Fruit fly (Drosophila melanogaster) whole organism, embryonic: ENCODE results near the gene Sik2.

ENCODE experiments used
- Awh ChIP-seq: fragments of 200-800 bp; sonication (Bioruptor generic); IDR thresholded peaks from 2 replicates; pipeline ENCODE4, ENCODE4 v1.3.6; 2022; ENCODE audit warnings: missing biosample characterization, missing genetic modification characterization
- CG10462 ChIP-seq: fragments of 200-800 bp; sonication (Bioruptor generic); optimal IDR thresholded peaks from 2 replicates; lab custom pipeline; 2016; ENCODE audit warnings: missing biosample characterization, missing genetic modification characterization
- CG11085 ChIP-seq: fragments of 200-800 bp; sonication (Bioruptor generic); IDR thresholded peaks from 2 replicates; pipeline ENCODE4 v1.3.6; 2022; ENCODE audit warnings: missing biosample characterization, missing genetic modification characterization
- CG13123 ChIP-seq: fragments of 200-800 bp; sonication (Bioruptor generic); optimal IDR thresholded peaks from 2 replicates; lab custom pipeline; 2016; ENCODE audit warnings: missing biosample characterization, missing genetic modification characterization
- CG17361 ChIP-seq: fragments of 200-800 bp; sonication (Bioruptor generic); IDR thresholded peaks from 3 replicates; pipeline ENCODE4 v1.3.6; 2022; ENCODE audit warnings: missing biosample characterization, missing genetic modification characterization
- CG18476 ChIP-seq: fragments of 200-800 bp; sonication (Bioruptor generic); optimal IDR thresholded peaks from 2 replicates; lab custom pipeline; 2016; ENCODE audit warnings: missing biosample characterization, mild to moderate bottlenecking, missing genetic modification characterization
- CG18599 ChIP-seq: fragments of 200-800 bp; sonication (Bioruptor generic); optimal IDR thresholded peaks from 3 replicates; lab custom pipeline; 2017; ENCODE audit warnings: missing biosample characterization, missing genetic modification characterization, mild to moderate bottlenecking, moderate library complexity, missing genetic modification reagents
- CG2889 ChIP-seq: fragments of 200-800 bp; sonication (Bioruptor generic); IDR thresholded peaks from 3 replicates; pipeline ENCODE4 v1.3.6; 2022; ENCODE audit warnings: missing biosample characterization, missing genetic modification characterization
- CG3847 ChIP-seq: fragments of 200-800 bp; sonication (Bioruptor generic); IDR thresholded peaks from 2 replicates; pipeline ENCODE4 v1.3.6; 2022; ENCODE audit warnings: missing biosample characterization, missing genetic modification characterization
- CG4328 ChIP-seq: fragments of 200-800 bp; sonication (Bioruptor generic); optimal IDR thresholded peaks from 3 replicates; lab custom pipeline; 2017; ENCODE audit warnings: missing biosample characterization, missing genetic modification reagents, missing genetic modification characterization
- CG4360 ChIP-seq: fragments of 200-800 bp; sonication (Bioruptor generic); IDR thresholded peaks from 2 replicates; pipeline ENCODE4 v1.3.6; 2022; ENCODE audit warnings: missing biosample characterization, missing genetic modification characterization
- CG43689 ChIP-seq: fragments of 200-800 bp; sonication (Bioruptor generic); IDR thresholded peaks from 2 replicates; pipeline ENCODE4 v1.3.6; 2022; ENCODE audit warnings: missing biosample characterization, missing genetic modification characterization
- CG7556 ChIP-seq: fragments of 200-800 bp; sonication (Bioruptor generic); optimal IDR thresholded peaks from 2 replicates; lab custom pipeline; 2017; ENCODE audit warnings: missing biosample characterization, mild to moderate bottlenecking, missing genetic modification characterization
- CG7786 ChIP-seq: fragments of 200-800 bp; sonication (Bioruptor generic); optimal IDR thresholded peaks from 2 replicates; lab custom pipeline; 2016; ENCODE audit warnings: missing biosample characterization, missing genetic modification characterization
- CG8924 ChIP-seq: fragments of 200-800 bp; optimal IDR thresholded peaks from 3 replicates; lab custom pipeline; 2019; ENCODE audit warnings: missing biosample characterization, mild to moderate bottlenecking, missing genetic modification characterization, moderate library complexity
- CG8944 ChIP-seq: fragments of 200-800 bp; sonication (Bioruptor generic); optimal IDR thresholded peaks from 3 replicates; lab custom pipeline; 2016; ENCODE audit warnings: missing biosample characterization, missing genetic modification characterization
- CG9215 ChIP-seq: fragments of 200-800 bp; sonication (Bioruptor generic); IDR thresholded peaks from 2 replicates; pipeline ENCODE4 v1.3.6; 2022; ENCODE audit warnings: missing biosample characterization, missing genetic modification characterization
- CTCF ChIP-seq: fragments of 200-800 bp; sonication (Bioruptor generic); optimal IDR thresholded peaks from 2 replicates; lab custom pipeline; 2017; ENCODE audit warnings: missing biosample characterization, mild to moderate bottlenecking, missing genetic modification characterization, moderate library complexity
- Chrac-16 ChIP-seq: fragments of 200-800 bp; sonication (Bioruptor generic); optimal IDR thresholded peaks from 3 replicates; lab custom pipeline; 2016; ENCODE audit warnings: missing biosample characterization, missing genetic modification characterization
- Dref ChIP-seq: fragments of 200-800 bp; sonication (Bioruptor generic); IDR thresholded peaks from 2 replicates; pipeline ENCODE4 v1.3.6; 2022; ENCODE audit warnings: missing biosample characterization, missing genetic modification characterization
- Ets65A ChIP-seq: fragments of 200-800 bp; sonication (Bioruptor generic); peaks from one replicate; lab custom pipeline; 2016; ENCODE audit warnings: missing biosample characterization, missing genetic modification characterization
- HHEX ChIP-seq: fragments of 200-800 bp; sonication (Bioruptor generic); optimal IDR thresholded peaks from 3 replicates; lab custom pipeline; 2017; ENCODE audit warnings: missing biosample characterization, mild to moderate bottlenecking, missing genetic modification characterization, missing genetic modification reagents
- HmgZ ChIP-seq: fragments of 200-800 bp; sonication (Bioruptor generic); optimal IDR thresholded peaks from 2 replicates; lab custom pipeline; 2018; ENCODE audit warnings: missing biosample characterization, mild to moderate bottlenecking, missing genetic modification characterization
- Meics ChIP-seq: fragments of 200-800 bp; sonication (Bioruptor generic); optimal IDR thresholded peaks from 2 replicates; lab custom pipeline; 2017; ENCODE audit warnings: missing biosample characterization, mild to moderate bottlenecking, missing genetic modification characterization
- Neu2 ChIP-seq: fragments of 200-800 bp; sonication (Bioruptor generic); optimal IDR thresholded peaks from 3 replicates; lab custom pipeline; 2016; ENCODE audit warnings: missing biosample characterization, missing genetic modification characterization, borderline replicate concordance
- NfI ChIP-seq: fragments of 200-800 bp; sonication (Bioruptor generic); optimal IDR thresholded peaks from 3 replicates; lab custom pipeline; 2018; ENCODE audit warnings: missing biosample characterization, mild to moderate bottlenecking, missing genetic modification characterization, moderate library complexity
- Oaz ChIP-seq: fragments of 200-800 bp; sonication (Bioruptor generic); IDR thresholded peaks from 2 replicates; pipeline ENCODE4 v1.3.6; 2022; ENCODE audit warnings: missing biosample characterization, missing genetic modification characterization
- PHDP ChIP-seq: fragments of 200-800 bp; sonication (Bioruptor generic); optimal IDR thresholded peaks from 3 replicates; lab custom pipeline; 2018; ENCODE audit warnings: missing biosample characterization, mild to moderate bottlenecking, missing genetic modification characterization, moderate library complexity
- Scr ChIP-seq: fragments of 200-800 bp; sonication (Bioruptor generic); IDR thresholded peaks from 2 replicates; pipeline ENCODE4 v1.3.6; 2022; ENCODE audit warnings: missing biosample characterization, missing genetic modification characterization; ENCODE audit not compliant: partially characterized antibody
- Stat92E ChIP-seq, 3 experiments: fragments of >200 bp in 2 of 3; fragments of 200-800 bp in 1 of 3; sonication (Bioruptor generic) in 1 of 3; optimal IDR thresholded peaks; 2 replicates each; lab custom pipeline; 2017 to 2019; ENCODE audit warnings: missing biosample characterization in 3 of 3, missing genetic modification characterization in 3 of 3, mild to moderate bottlenecking in 1 of 3, moderate library complexity in 1 of 3
- amos ChIP-seq: fragments of 200-800 bp; sonication (Bioruptor generic); IDR thresholded peaks from 2 replicates; pipeline ENCODE4 v1.3.6; 2022; ENCODE audit warnings: missing biosample characterization, missing genetic modification characterization; ENCODE audit not compliant: partially characterized antibody
- bcd ChIP-seq: fragments of 200-800 bp; sonication (Bioruptor generic); optimal IDR thresholded peaks from 2 replicates; lab custom pipeline; 2017; ENCODE audit warnings: missing biosample characterization, mild to moderate bottlenecking, missing genetic modification characterization
- cad ChIP-seq: fragments of >200 bp; optimal IDR thresholded peaks from 2 replicates; lab custom pipeline; 2017; ENCODE audit warnings: missing biosample characterization, missing genetic modification characterization
- caup ChIP-seq: fragments of 200-800 bp; sonication (Bioruptor generic); optimal IDR thresholded peaks from 3 replicates; lab custom pipeline; 2017; ENCODE audit warnings: missing biosample characterization, mild to moderate bottlenecking, missing genetic modification characterization, moderate library complexity; ENCODE audit not compliant: severe bottlenecking
- da ChIP-seq: fragments of 200-800 bp; sonication (Bioruptor generic); optimal IDR thresholded peaks from 2 replicates; lab custom pipeline; 2016; ENCODE audit warnings: missing biosample characterization, missing genetic modification characterization
- dm ChIP-seq: fragments of 200-800 bp; sonication (Bioruptor generic); optimal IDR thresholded peaks from 3 replicates; lab custom pipeline; 2016; ENCODE audit warnings: missing biosample characterization, missing genetic modification characterization
- ems ChIP-seq: fragments of 200-800 bp; sonication (Bioruptor generic); optimal IDR thresholded peaks from 3 replicates; lab custom pipeline; 2016; ENCODE audit warnings: missing biosample characterization, missing genetic modification characterization
- fd3F ChIP-seq: fragments of 200-800 bp; sonication (Bioruptor generic); optimal IDR thresholded peaks from 2 replicates; lab custom pipeline; 2018; ENCODE audit warnings: missing biosample characterization, mild to moderate bottlenecking, missing genetic modification characterization, moderate library complexity
- fd96Cb ChIP-seq: fragments of 200-800 bp; sonication (Bioruptor generic); optimal IDR thresholded peaks from 2 replicates; lab custom pipeline; 2018; ENCODE audit warnings: missing biosample characterization, mild to moderate bottlenecking, missing genetic modification characterization, moderate library complexity
- lilli ChIP-seq: fragments of 200-800 bp; sonication (Bioruptor generic); optimal IDR thresholded peaks from 3 replicates; lab custom pipeline; 2016; ENCODE audit warnings: missing biosample characterization, missing genetic modification characterization
- nerfin-2 ChIP-seq: fragments of 200-800 bp; sonication (Bioruptor generic); IDR thresholded peaks from 2 replicates; pipeline ENCODE4 v1.3.6; 2022; ENCODE audit warnings: missing biosample characterization, missing genetic modification characterization; ENCODE audit not compliant: partially characterized antibody
- oc ChIP-seq: fragments of 200-800 bp; sonication (Bioruptor generic); optimal IDR thresholded peaks from 2 replicates; lab custom pipeline; 2018; ENCODE audit warnings: missing biosample characterization, mild to moderate bottlenecking, missing genetic modification characterization, moderate library complexity
- p53 ChIP-seq: fragments of 200-800 bp; sonication (Bioruptor generic); optimal IDR thresholded peaks from 2 replicates; lab custom pipeline; 2016; ENCODE audit warnings: missing biosample characterization, missing genetic modification characterization
- pita ChIP-seq: fragments of 200-800 bp; sonication (Bioruptor generic); optimal IDR thresholded peaks from 2 replicates; lab custom pipeline; 2017; ENCODE audit warnings: missing biosample characterization, mild to moderate bottlenecking, missing genetic modification characterization
- pnt ChIP-seq: fragments of 200-800 bp; sonication (Bioruptor generic); optimal IDR thresholded peaks from 3 replicates; lab custom pipeline; 2016; ENCODE audit warnings: missing biosample characterization, missing genetic modification characterization
- stwl ChIP-seq: fragments of 200-800 bp; sonication (Bioruptor generic); optimal IDR thresholded peaks from 3 replicates; lab custom pipeline; 2018; ENCODE audit warnings: missing biosample characterization, mild to moderate bottlenecking, missing genetic modification characterization, moderate library complexity
- tll ChIP-seq, 2 experiments: fragments of 200-800 bp in 1 of 2; fragments of >200 bp in 1 of 2; sonication (Bioruptor generic) in 1 of 2; optimal IDR thresholded peaks; 2 replicates each; lab custom pipeline; 2017 to 2019; ENCODE audit warnings: missing biosample characterization in 2 of 2, missing genetic modification characterization in 2 of 2, mild to moderate bottlenecking in 1 of 2, moderate library complexity in 1 of 2
- toy ChIP-seq: fragments of 200-800 bp; sonication (Bioruptor generic); IDR thresholded peaks from 2 replicates; pipeline ENCODE4 v1.3.6; 2022; ENCODE audit warnings: missing biosample characterization, missing genetic modification characterization
- tup ChIP-seq: fragments of 200-800 bp; sonication (Bioruptor generic); optimal IDR thresholded peaks from 2 replicates; lab custom pipeline; 2016; ENCODE audit warnings: missing biosample characterization, mild to moderate bottlenecking, missing genetic modification characterization, moderate library complexity

Gene Sik2

DNA sequence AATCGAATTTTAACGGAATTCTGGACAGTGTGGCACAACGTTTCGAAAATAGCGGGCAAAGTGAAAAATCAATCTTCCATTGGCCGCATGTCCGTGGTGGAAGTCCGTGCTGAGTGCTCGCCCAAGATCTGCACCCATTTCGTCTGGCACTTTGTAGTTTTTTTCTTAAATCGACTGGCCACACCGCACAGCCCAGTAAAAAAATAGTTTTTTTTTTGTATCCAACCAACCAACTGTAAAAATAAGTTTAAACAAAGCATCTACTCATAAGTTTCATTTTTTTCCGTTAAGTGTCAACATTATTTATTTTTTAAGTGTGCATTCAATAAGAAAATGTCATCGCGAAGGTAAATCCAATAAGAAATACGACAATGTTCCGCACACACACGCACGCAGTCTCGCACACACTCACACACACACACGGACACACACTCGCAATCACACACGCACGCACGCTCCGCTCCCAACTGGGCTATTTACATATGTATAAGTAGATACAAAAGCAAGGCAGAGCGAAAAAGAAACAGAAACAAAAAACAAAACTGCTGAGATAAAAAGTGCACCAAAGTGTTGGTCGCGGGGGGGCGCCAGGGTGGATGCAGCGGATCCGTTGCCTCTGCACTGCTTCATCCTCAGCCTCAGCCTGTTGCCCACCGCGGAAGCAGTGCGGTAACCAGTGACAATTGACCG is 32.5 kb upstream of the Sik2 start, which contains the start of gene csw (continued):
- TF ChIP-seq toy (GFP tag; lab: Robert Waterston, UW), result 0 out of 2 replicates have a peak, but pooled peaks have one; percentile 26
- no peak for TF ChIP-seq CG7556
- peak; percentile 51 for TF ChIP-seq CG7786
- no peak for TF ChIP-seq Awh (GFP tag; lab: Robert Waterston, UW)
- peak; percentile 22 for TF ChIP-seq caup (GFP tag; lab: Kevin White, UChicago)
- TF ChIP-seq CG13123 (GFP tag; lab: Kevin White, UChicago), result no peak
- TF ChIP-seq Oaz (GFP tag; lab: Robert Waterston, UW), result no peak
- TF ChIP-seq CG18599 (GFP tag; lab: Kevin White, UChicago), result peak; percentile 31
- peak; percentile 14 for TF ChIP-seq pnt
- TF ChIP-seq dm (GFP tag; lab: Kevin White, UChicago), result peak; percentile 65
- TF ChIP-seq CG4360 (GFP tag; lab: Robert Waterston, UW), result no peak
- peak; percentile 64 for TF ChIP-seq lilli (GFP tag; lab: Kevin White, UChicago)
- no peak for TF ChIP-seq tll (GFP tag; optimal IDR thresholded peaks at IDR 0.05; lab: Kevin White, UChicago)
- peak; percentile 42 for TF ChIP-seq p53 (GFP tag; lab: Kevin White, UChicago)
- peak; percentile 11 for TF ChIP-seq CG18476
- peak; percentile 76 for TF ChIP-seq CTCF (GFP tag; lab: Kevin White, UChicago)
- TF ChIP-seq da (GFP tag; lab: Kevin White, UChicago), result no peak
- TF ChIP-seq CG11085 (GFP tag; lab: Robert Waterston, UW), result 0 out of 2 replicates have a peak, but pooled peaks have one; percentile 34
- TF ChIP-seq Meics (GFP tag; lab: Kevin White, UChicago), result peak; percentile 11
- peak; percentile 18 for TF ChIP-seq Chrac-16 (GFP tag; lab: Kevin White, UChicago)
- TF ChIP-seq Ets65A (GFP tag; lab: Kevin White, UChicago), result peak; percentile 90
- TF ChIP-seq Stat92E (GFP tag; optimal IDR thresholded peaks at IDR 0.05; lab: Kevin White, UChicago), result no peak
- peak; percentile 93 for TF ChIP-seq pita (GFP tag; lab: Kevin White, UChicago)
- TF ChIP-seq nerfin-2 (GFP tag; lab: Robert Waterston, UW), result no peak
- peak; percentile 87 for TF ChIP-seq CG3847 (GFP tag; lab: Robert Waterston, UW)
- TF ChIP-seq CG2889 (GFP tag; lab: Robert Waterston, UW), result no peak
- peak; percentile 41 for TF ChIP-seq NfI (GFP tag; lab: Kevin White, UChicago)
- peak; percentile 80 for TF ChIP-seq HmgZ (tag; lab: Kevin White, UChicago)
- TF ChIP-seq CG9215 (GFP tag; lab: Robert Waterston, UW), result no peak; the same call in 1 of the 2 replicates
- TF ChIP-seq CG10462 (GFP tag; lab: Kevin White, UChicago), result no peak
- no peak for TF ChIP-seq Scr (GFP tag; lab: Robert Waterston, UW)
- peak; percentile 54 for TF ChIP-seq Dref (GFP tag; lab: Robert Waterston, UW)
- no peak for TF ChIP-seq PHDP (tag; lab: Kevin White, UChicago)
- peak; percentile 54 for TF ChIP-seq stwl
- no peak for TF ChIP-seq fd96Cb (tag; lab: Kevin White, UChicago)
- peak; percentile 31; the same call in 1 of the 3 replicates for TF ChIP-seq CG17361 (GFP tag; lab: Robert Waterston, UW)
- TF ChIP-seq tup, result no peak
- TF ChIP-seq cad (GFP tag; lab: Kevin White, UChicago), result no peak
- TF ChIP-seq fd3F (GFP tag; lab: Kevin White, UChicago), result no peak
- TF ChIP-seq CG43689 (GFP tag; lab: Robert Waterston, UW), result no peak
- peak; percentile 34 for TF ChIP-seq ems (GFP tag; lab: Kevin White, UChicago)
- peak; percentile 48 for TF ChIP-seq CG8924 (tag; lab: Kevin White, UChicago)
- no peak for TF ChIP-seq oc (tag; lab: Kevin White, UChicago)
- peak; percentile 58; the same call in 1 of the 2 replicates for TF ChIP-seq amos
- TF ChIP-seq CG8944, result peak; percentile 54
- TF ChIP-seq bcd (GFP tag; lab: Kevin White, UChicago), result peak; percentile 30
- TF ChIP-seq HHEX (GFP tag; lab: Kevin White, UChicago), result peak; percentile 5
- TF ChIP-seq CG4328 (GFP tag; lab: Kevin White, UChicago), result no peak
- TF ChIP-seq Neu2 (GFP tag; lab: Kevin White, UChicago), result no peak
